Worm (Caenorhabditis elegans): Measurements from ENCODE around the gene kars-1.

The kars-1 gene

ce11 chrII:7104794-7105613 is 32.8 kb upstream of the kars-1 start, which contains the start of the genes farl-11 and rpl-33:
farl-11 (minus strand) TSS chrII:7105035.
rpl-33 (plus strand) TSS chrII:7105563.
- no peak for TF ChIP-seq cog-1 (tag; optimal IDR thresholded peaks at IDR 0.05)
- 0 out of 2 replicates have a peak, but pooled peaks have one; percentile 32 for TF ChIP-seq flt-1 (GFP tag; IDR thresholded peaks at IDR 0.05)
- peak; percentile 57; the same call in 1 of the 2 replicates for TF ChIP-seq ztf-23 (GFP tag; IDR thresholded peaks at IDR 0.05)
- no peak for TF ChIP-seq T22C8.4 (GFP tag; IDR thresholded peaks at IDR 0.05)
- TF ChIP-seq med-1 (GFP tag; optimal IDR thresholded peaks at IDR 0.05; ENCODE audit: insufficient read depth), result no peak
- TF ChIP-seq tab-1 (GFP tag; IDR thresholded peaks at IDR 0.05), result no peak
- TF ChIP-seq klf-2 (GFP tag; conservative IDR thresholded peaks at IDR 0.05), result no peak

- TF ChIP-seq ztf-29 (GFP tag; IDR thresholded peaks at IDR 0.05), result no peak
- no peak for TF ChIP-seq flt-1 (GFP tag; IDR thresholded peaks at IDR 0.05)
- no peak for TF ChIP-seq tab-1 (GFP tag; IDR thresholded peaks at IDR 0.05)
- TF ChIP-seq cog-1 (tag; optimal IDR thresholded peaks at IDR 0.05), result no peak
- no peak for TF ChIP-seq ref-1 (GFP tag; conservative IDR thresholded peaks at IDR 0.05)
- TF ChIP-seq med-1 (GFP tag; optimal IDR thresholded peaks at IDR 0.05; ENCODE audit: insufficient read depth), result no peak
- no peak for TF ChIP-seq klf-2 (GFP tag; conservative IDR thresholded peaks at IDR 0.05)
- TF ChIP-seq ztf-23 (GFP tag; IDR thresholded peaks at IDR 0.05), result no peak
- TF ChIP-seq T22C8.4 (GFP tag; IDR thresholded peaks at IDR 0.05), result no peak
These were observed 30.9 kb upstream of the kars-1 start for ce11 chrII:7103111-7103510.

ce11 chrII:7102288-7102687 is 30.1 kb upstream of the kars-1 start:
- TF ChIP-seq cog-1 (tag; optimal IDR thresholded peaks at IDR 0.05) (no peak), ztf-29 (GFP tag; IDR thresholded peaks at IDR 0.05) (no peak), flt-1 (GFP tag; IDR thresholded peaks at IDR 0.05) (no peak), med-1 (GFP tag; optimal IDR thresholded peaks at IDR 0.05; ENCODE audit: insufficient read depth) (no peak), T22C8.4 (GFP tag; IDR thresholded peaks at IDR 0.05) (no peak), klf-2 (GFP tag; conservative IDR thresholded peaks at IDR 0.05) (no peak), ref-1 (GFP tag; conservative IDR thresholded peaks at IDR 0.05) (no peak), ztf-23 (GFP tag; IDR thresholded peaks at IDR 0.05) (no peak), tab-1 (GFP tag; IDR thresholded peaks at IDR 0.05) (no peak)

- TF ChIP-seq tab-1 (GFP tag; IDR thresholded peaks at IDR 0.05), result no peak
- no peak for TF ChIP-seq ref-1 (GFP tag; conservative IDR thresholded peaks at IDR 0.05)
- TF ChIP-seq flt-1 (GFP tag; IDR thresholded peaks at IDR 0.05), result no peak
- no peak for TF ChIP-seq T22C8.4 (GFP tag; IDR thresholded peaks at IDR 0.05)
- TF ChIP-seq ztf-23 (GFP tag; IDR thresholded peaks at IDR 0.05), result no peak
These were observed 28.6 kb upstream of the kars-1 start, which contains the start of gene mmaa-1 for ce11 chrII:7100838-7101237. mmaa-1 (minus strand) TSS chrII:7101165.

- TF ChIP-seq T22C8.4 (GFP tag; IDR thresholded peaks at IDR 0.05) (no peak), ref-1 (GFP tag; conservative IDR thresholded peaks at IDR 0.05) (no peak), ztf-23 (GFP tag; IDR thresholded peaks at IDR 0.05) (no peak), klf-2 (GFP tag; conservative IDR thresholded peaks at IDR 0.05) (no peak), ztf-29 (GFP tag; IDR thresholded peaks at IDR 0.05) (no peak), cog-1 (tag; optimal IDR thresholded peaks at IDR 0.05) (no peak), tab-1 (GFP tag; IDR thresholded peaks at IDR 0.05) (no peak), med-1 (GFP tag; optimal IDR thresholded peaks at IDR 0.05; ENCODE audit: insufficient read depth) (no peak), flt-1 (GFP tag; IDR thresholded peaks at IDR 0.05) (no peak)
These were observed 27.0 kb upstream of the kars-1 start for ce11 chrII:7099231-7099630.

- TF ChIP-seq cog-1 (tag; optimal IDR thresholded peaks at IDR 0.05) (no peak), med-1 (GFP tag; optimal IDR thresholded peaks at IDR 0.05; ENCODE audit: insufficient read depth) (no peak), klf-2 (GFP tag; conservative IDR thresholded peaks at IDR 0.05) (no peak), ztf-23 (GFP tag; IDR thresholded peaks at IDR 0.05) (no peak), flt-1 (GFP tag; IDR thresholded peaks at IDR 0.05) (no peak), tab-1 (GFP tag; IDR thresholded peaks at IDR 0.05) (no peak), ref-1 (GFP tag; conservative IDR thresholded peaks at IDR 0.05) (no peak), ztf-29 (GFP tag; IDR thresholded peaks at IDR 0.05) (no peak), T22C8.4 (GFP tag; IDR thresholded peaks at IDR 0.05) (no peak)
These were observed 26.4 kb upstream of the kars-1 start, which contains the start of gene mct-5 for ce11 chrII:7098578-7098977. mct-5 (minus strand) TSS chrII:7098593.

ce11 chrII:7095970-7096369 is 23.8 kb upstream of the kars-1 start:
- TF ChIP-seq med-1 (GFP tag; optimal IDR thresholded peaks at IDR 0.05; ENCODE audit: insufficient read depth), result no peak
- TF ChIP-seq ztf-29 (GFP tag; IDR thresholded peaks at IDR 0.05), result no peak

ce11 chrII:7093339-7093821 is 21.2 kb upstream of the kars-1 start, which contains the start of gene T02G5.3:
T02G5.3 (plus strand) TSS chrII:7093389.
- no peak for TF ChIP-seq med-1 (GFP tag; optimal IDR thresholded peaks at IDR 0.05; ENCODE audit: insufficient read depth)
- TF ChIP-seq flt-1 (GFP tag; IDR thresholded peaks at IDR 0.05), result 0 out of 2 replicates have a peak, but pooled peaks have one; percentile 40
- TF ChIP-seq ref-1 (GFP tag; conservative IDR thresholded peaks at IDR 0.05), result no peak
- TF ChIP-seq cog-1 (tag; optimal IDR thresholded peaks at IDR 0.05), result no peak

ce11 chrII:7090852-7091251 is 18.6 kb upstream of the kars-1 start:
- no peak for TF ChIP-seq flt-1 (GFP tag; IDR thresholded peaks at IDR 0.05)
- TF ChIP-seq ref-1 (GFP tag; conservative IDR thresholded peaks at IDR 0.05), result no peak
- TF ChIP-seq ztf-23 (GFP tag; IDR thresholded peaks at IDR 0.05), result no peak
- TF ChIP-seq klf-2 (GFP tag; conservative IDR thresholded peaks at IDR 0.05), result no peak
- TF ChIP-seq cog-1 (tag; optimal IDR thresholded peaks at IDR 0.05), result no peak
- no peak for TF ChIP-seq tab-1 (GFP tag; IDR thresholded peaks at IDR 0.05)
- no peak for TF ChIP-seq med-1 (GFP tag; optimal IDR thresholded peaks at IDR 0.05; ENCODE audit: insufficient read depth)
- TF ChIP-seq T22C8.4 (GFP tag; IDR thresholded peaks at IDR 0.05), result no peak
- no peak for TF ChIP-seq ztf-29 (GFP tag; IDR thresholded peaks at IDR 0.05)
